Worm (Caenorhabditis elegans): ENCODE measurements around the gene sms-5.

- TF ChIP-seq ceh-82 (tag; optimal IDR thresholded peaks at IDR 0.05): no peak
- TF ChIP-seq unc-62 (GFP tag; optimal IDR thresholded peaks at IDR 0.05): no peak
- no peak for TF ChIP-seq aly-2 (tag; optimal IDR thresholded peaks at IDR 0.05)
- TF ChIP-seq mdl-1 (tag; optimal IDR thresholded peaks at IDR 0.05): no peak
- TF ChIP-seq zag-1 (tag; optimal IDR thresholded peaks at IDR 0.05): no peak
- TF ChIP-seq pha-4 (tag; optimal IDR thresholded peaks at IDR 0.05): peak; percentile 43
- no peak for TF ChIP-seq daf-12 (tag; optimal IDR thresholded peaks at IDR 0.05)
Measured at ce11 chrII:475890-476420, 19.3 kb upstream of the sms-5 start, which contains the start of gene nsun-1.
